Fruit fly (Drosophila melanogaster) whole organism, pupa: ENCODE data around the gene Dip-C.

ENCODE experiments used
- CG10348 ChIP-seq: fragments of 200-800 bp; sonication (Bioruptor generic); IDR thresholded peaks from 2 replicates; pipeline ENCODE4 v1.3.6; 2022; ENCODE audit warnings: missing biosample characterization, missing genetic modification characterization
- CG14655 ChIP-seq: fragments of 200-800 bp; sonication (Bioruptor generic); optimal IDR thresholded peaks from 3 replicates; lab custom pipeline; 2017; ENCODE audit warnings: mild to moderate bottlenecking, missing biosample characterization, missing genetic modification reagents, missing genetic modification characterization
- CG32121 ChIP-seq: fragments of 200-800 bp; sonication (Bioruptor generic); IDR thresholded peaks from 2 replicates; pipeline ENCODE4 v1.3.6; 2022; ENCODE audit warnings: missing biosample characterization, missing genetic modification characterization
- CG4496 ChIP-seq: fragments of 200-800 bp; sonication (Bioruptor generic); IDR thresholded peaks from 3 replicates; pipeline ENCODE4 v1.3.6; 2022; ENCODE audit warnings: missing biosample characterization, missing genetic modification characterization
- CG8301 ChIP-seq: fragments of 200-800 bp; sonication (Bioruptor generic); optimal IDR thresholded peaks from 2 replicates; lab custom pipeline; 2018; ENCODE audit warnings: missing biosample characterization, mild to moderate bottlenecking, missing genetic modification characterization
- CG9948 ChIP-seq: fragments of 200-800 bp; sonication (Bioruptor generic); optimal IDR thresholded peaks from 2 replicates; lab custom pipeline; 2018; ENCODE audit warnings: missing biosample characterization, mild to moderate bottlenecking, missing genetic modification characterization, moderate library complexity
- D1 ChIP-seq: fragments of 200-800 bp; sonication (Bioruptor generic); optimal IDR thresholded peaks from 2 replicates; lab custom pipeline; 2018; ENCODE audit warnings: missing biosample characterization, mild to moderate bottlenecking, missing genetic modification characterization, moderate library complexity
- Ets98B ChIP-seq: fragments of 200-800 bp; sonication (Bioruptor generic); IDR thresholded peaks from 2 replicates; pipeline ENCODE4 v1.3.6; 2022; ENCODE audit warnings: missing biosample characterization, missing genetic modification characterization
- Snoo ChIP-seq: fragments of 200-800 bp; sonication (Bioruptor generic); optimal IDR thresholded peaks from 3 replicates; lab custom pipeline; 2017; ENCODE audit warnings: missing biosample characterization, mild to moderate bottlenecking, missing genetic modification characterization, inconsistent platforms
- gl ChIP-seq: fragments of 200-800 bp; sonication (Bioruptor generic); optimal IDR thresholded peaks from 2 replicates; lab custom pipeline; 2018; ENCODE audit warnings: missing biosample characterization, mild to moderate bottlenecking, missing genetic modification characterization
- rn ChIP-seq: fragments of 200-800 bp; sonication (Bioruptor generic); IDR thresholded peaks from 2 replicates; pipeline ENCODE4 v1.3.6; 2022; ENCODE audit warnings: missing biosample characterization, missing genetic modification characterization

DNA sequence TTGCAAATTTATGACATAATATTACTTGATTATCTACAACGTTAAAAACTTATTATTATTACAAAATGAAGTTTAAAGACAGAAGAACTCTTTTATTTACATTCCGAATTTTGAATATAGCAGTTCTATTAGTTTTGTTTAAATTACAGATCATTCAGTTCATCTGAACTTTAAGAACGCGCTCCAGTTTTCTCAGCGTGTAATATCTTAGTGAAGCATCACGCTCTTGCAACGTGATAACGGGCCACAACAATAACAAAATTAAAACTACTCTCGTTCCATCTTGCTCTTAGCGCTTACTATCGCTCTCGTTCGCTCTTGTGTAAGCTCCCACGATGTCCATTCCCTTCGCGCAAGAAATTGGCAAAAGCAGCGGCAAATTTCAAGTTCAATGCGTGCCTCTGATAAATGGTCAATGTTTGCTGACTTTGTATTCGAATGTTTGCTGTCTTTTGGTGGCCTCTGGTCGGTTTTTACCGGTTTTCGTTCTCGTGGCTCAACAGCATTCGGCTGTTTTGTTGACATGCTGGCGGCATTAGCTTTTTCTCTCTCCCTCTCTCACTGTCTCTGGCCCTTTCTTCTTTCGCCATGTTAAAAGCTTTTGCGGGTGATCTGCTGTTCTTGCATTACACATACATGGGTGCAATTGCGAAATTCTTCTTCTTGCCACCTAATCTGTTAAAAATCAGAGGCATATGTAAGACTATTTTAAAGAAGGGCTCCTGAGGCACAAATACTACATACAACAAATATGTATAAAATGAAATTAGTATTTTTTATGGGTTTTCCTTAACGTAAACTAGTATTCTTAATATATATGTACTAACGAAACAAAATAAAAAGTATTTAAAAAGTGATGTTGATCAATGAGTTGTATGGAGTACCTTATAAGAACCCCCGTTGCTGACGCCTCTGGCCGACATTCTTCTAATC is 29.3 kb upstream of the Dip-C start:
- TF ChIP-seq CG32121 (peak; percentile 57; the same call in 1 of the 2 replicates), rn (GFP tag; lab: Robert Waterston, UW) (no peak), CG10348 (GFP tag; lab: Robert Waterston, UW) (no peak), CG8301 (tag; lab: Kevin White, UChicago) (peak; percentile 70), gl (peak; percentile 22), D1 (tag; lab: Kevin White, UChicago) (peak; percentile 45), CG4496 (GFP tag; lab: Robert Waterston, UW) (peak; percentile 61; the same call in 2 of the 3 replicates), Snoo (no peak), CG9948 (peak; percentile 55), CG14655 (GFP tag; lab: Kevin White, UChicago) (peak; percentile 76), Ets98B (no peak)
